Worm (Caenorhabditis elegans): ENCODE measurements around the gene swsn-7.
A peak's percentile ranks its signal among the peaks of the same experiment; 100 is the strongest.

swsn-7 gene

ce11 chrII:8012071-8013031 is 15.2 kb downstream of the swsn-7 start, which contains the start of gene DH11.2:
Gene DH11.2 (plus strand): TSS chrII:8012816.
- no peak for TF ChIP-seq aly-2 (tag; optimal IDR thresholded peaks at IDR 0.05)
- TF ChIP-seq aha-1 (tag) = peak; percentile 75
- TF ChIP-seq zip-2 (tag; optimal IDR thresholded peaks at IDR 0.05) = no peak
- no peak for TF ChIP-seq lin-29 (GFP tag; IDR thresholded peaks at IDR 0.05)
- peak; percentile 58 for TF ChIP-seq dmd-6 (GFP tag; IDR thresholded peaks at IDR 0.05)
- no peak for TF ChIP-seq T26A8.4 (GFP tag; IDR thresholded peaks at IDR 0.05)
- no peak for TF ChIP-seq F37D6.2 (tag; optimal IDR thresholded peaks at IDR 0.05)
- TF ChIP-seq R02D3.7 (tag; optimal IDR thresholded peaks at IDR 0.05) = no peak
- TF ChIP-seq tag-97 (GFP tag; IDR thresholded peaks at IDR 0.05) = no peak
- no peak for TF ChIP-seq Y75B8A.6 (GFP tag; IDR thresholded peaks at IDR 0.05)
- no peak for TF ChIP-seq attf-4 (tag; optimal IDR thresholded peaks at IDR 0.05)
- TF ChIP-seq F49E8.2 (tag; optimal IDR thresholded peaks at IDR 0.05; ENCODE audit: borderline replicate concordance) = no peak
- TF ChIP-seq nhr-77 (tag; optimal IDR thresholded peaks at IDR 0.05) = peak; percentile 57
- no peak for TF ChIP-seq nhr-10 (tag; optimal IDR thresholded peaks at IDR 0.05)
- TF ChIP-seq daf-8 (GFP tag; IDR thresholded peaks at IDR 0.05) = no peak
- no peak for TF ChIP-seq nhr-41 (GFP tag; IDR thresholded peaks at IDR 0.05)
- TF ChIP-seq spr-3 (GFP tag; optimal IDR thresholded peaks at IDR 0.05) = no peak
- no peak for TF ChIP-seq rbr-2 (tag; optimal IDR thresholded peaks at IDR 0.05)
- TF ChIP-seq fos-1 (tag; optimal IDR thresholded peaks at IDR 0.05) = no peak
- no peak for TF ChIP-seq F10B5.3 (tag; optimal IDR thresholded peaks at IDR 0.05)
- peak in 1 of 2 experiments; percentile 96 for TF ChIP-seq unc-62 (GFP tag; optimal IDR thresholded peaks at IDR 0.05 in 1 of 2)
- TF ChIP-seq unc-62 (tag; optimal IDR thresholded peaks at IDR 0.05) = no peak
- TF ChIP-seq hmg-1.1 (GFP tag; IDR thresholded peaks at IDR 0.05) = no peak
- no peak for TF ChIP-seq lsy-2 (tag; optimal IDR thresholded peaks at IDR 0.05)
- no peak for TF ChIP-seq zag-1 (tag; optimal IDR thresholded peaks at IDR 0.05)
- no peak for TF ChIP-seq ceh-82 (tag; optimal IDR thresholded peaks at IDR 0.05)
- no peak for TF ChIP-seq daf-19 (GFP tag; conservative IDR thresholded peaks at IDR 0.05)
- TF ChIP-seq saeg-2 (GFP tag; IDR thresholded peaks at IDR 0.05) = no peak
- peak in 1 of 2 experiments; percentile 46 for TF ChIP-seq hif-1 (tag; optimal IDR thresholded peaks at IDR 0.05)
- no peak for TF ChIP-seq dmd-9 (GFP tag; IDR thresholded peaks at IDR 0.05)
- no peak for TF ChIP-seq fkh-10 (GFP tag; optimal IDR thresholded peaks at IDR 0.05)
- TF ChIP-seq zip-11 (GFP tag; IDR thresholded peaks at IDR 0.05) = no peak
- TF ChIP-seq nhr-28 (tag; optimal IDR thresholded peaks at IDR 0.05) = peak; percentile 29
- no peak for TF ChIP-seq Y5F2A.4 (GFP tag; optimal IDR thresholded peaks at IDR 0.05)
- TF ChIP-seq set-16 (GFP tag; IDR thresholded peaks at IDR 0.05) = no peak
- peak; percentile 50 for TF ChIP-seq nhr-48 (tag; optimal IDR thresholded peaks at IDR 0.05)
- no peak for TF ChIP-seq mes-2 (tag; optimal IDR thresholded peaks at IDR 0.05; ENCODE audit: poor library complexity, severe bottlenecking)
- TF ChIP-seq ctbp-1 (GFP tag; IDR thresholded peaks at IDR 0.05) = no peak
- no peak for TF ChIP-seq unc-39 (tag; optimal IDR thresholded peaks at IDR 0.05)
- TF ChIP-seq dmd-8 (GFP tag; IDR thresholded peaks at IDR 0.05) = no peak
- no peak for TF ChIP-seq arid-1 (GFP tag; conservative IDR thresholded peaks at IDR 0.05)
- no peak for TF ChIP-seq egl-27 (tag; optimal IDR thresholded peaks at IDR 0.05)
- no peak for TF ChIP-seq nhr-111 (GFP tag; optimal IDR thresholded peaks at IDR 0.05)
- TF ChIP-seq cey-2 (tag; optimal IDR thresholded peaks at IDR 0.05; ENCODE audit: borderline replicate concordance, insufficient read depth) = no peak
- no peak for TF ChIP-seq daf-16 (GFP tag; optimal IDR thresholded peaks at IDR 0.05)
- peak; percentile 72 for TF ChIP-seq daf-16 (tag; optimal IDR thresholded peaks at IDR 0.05)
- no peak for TF ChIP-seq mxl-3 (GFP tag; optimal IDR thresholded peaks at IDR 0.05)
- no peak for TF ChIP-seq egl-43 (GFP tag; IDR thresholded peaks at IDR 0.05)
- no peak for TF ChIP-seq ama-1 (optimal IDR thresholded peaks at IDR 0.05)
- TF ChIP-seq sdz-12 (GFP tag; optimal IDR thresholded peaks at IDR 0.05) = no peak
- peak; percentile 36 for TF ChIP-seq dve-1 (tag; optimal IDR thresholded peaks at IDR 0.05; ENCODE audit: insufficient read depth)
